Worm (Caenorhabditis elegans) whole organism, L3 larva: ENCODE data around the gene sod-1.

Experiments
- R02D3.7 ChIP-seq: fragments of 150-350 bp; optimal IDR thresholded peaks from 2 replicates; lab custom pipeline; 2014; ENCODE audit warnings: missing biosample characterization, missing genetic modification characterization
- ZK546.5 ChIP-seq: sonication (generic microtip); optimal IDR thresholded peaks from 2 replicates; lab custom pipeline; 2017; ENCODE audit warnings: missing biosample characterization, missing genetic modification characterization
- aly-2 ChIP-seq: fragments of 150-350 bp; optimal IDR thresholded peaks from 2 replicates; lab custom pipeline; 2014; ENCODE audit warnings: missing biosample characterization, missing genetic modification characterization
- ama-1 ChIP-seq: fragments of 150-350 bp; optimal IDR thresholded peaks from 2 replicates; lab custom pipeline; 2018
- ceh-16 ChIP-seq: sonication (generic microtip); optimal IDR thresholded peaks from 2 replicates; lab custom pipeline; 2017; ENCODE audit warnings: missing biosample characterization, missing genetic modification characterization
- ceh-28 ChIP-seq: fragments of 150-350 bp; optimal IDR thresholded peaks from 2 replicates; lab custom pipeline; 2014; ENCODE audit warnings: missing biosample characterization, missing genetic modification reagents, missing genetic modification characterization
- ceh-9 ChIP-seq: sonication (generic microtip); optimal IDR thresholded peaks from 2 replicates; lab custom pipeline; 2018; ENCODE audit warnings: missing biosample characterization, missing genetic modification characterization
- egl-27 ChIP-seq: sonication (generic microtip); optimal IDR thresholded peaks from 4 replicates; lab custom pipeline; 2017; ENCODE audit warnings: missing biosample characterization, missing genetic modification reagents, missing genetic modification characterization
- egl-5 ChIP-seq: fragments of 150-350 bp; optimal IDR thresholded peaks from 2 replicates; lab custom pipeline; 2017; ENCODE audit warnings: missing biosample characterization, missing genetic modification reagents, missing genetic modification characterization, inconsistent platforms
- elt-1 ChIP-seq: fragments of 150-350 bp; optimal IDR thresholded peaks from 2 replicates; lab custom pipeline; 2014; ENCODE audit warnings: missing biosample characterization, missing genetic modification characterization
- elt-2 ChIP-seq: sonication (generic microtip); optimal IDR thresholded peaks from 2 replicates; lab custom pipeline; 2016; ENCODE audit warnings: missing genetic modification reagents, mild to moderate bottlenecking, missing genetic modification characterization, missing compliant biosample characterization
- eor-1 ChIP-seq, 2 experiments: fragments of 150-350 bp; optimal IDR thresholded peaks; 2 replicates each; lab custom pipeline; 2014 to 2018; ENCODE audit warnings: missing biosample characterization in 2 of 2, missing genetic modification characterization in 2 of 2
- fkh-10 ChIP-seq: sonication (generic microtip); optimal IDR thresholded peaks from 2 replicates; lab custom pipeline; 2017; ENCODE audit warnings: missing biosample characterization, missing genetic modification reagents, missing genetic modification characterization
- fkh-2 ChIP-seq: fragments of 150-350 bp; optimal IDR thresholded peaks from 2 replicates; lab custom pipeline; 2014; ENCODE audit warnings: missing biosample characterization, missing genetic modification reagents, missing genetic modification characterization
- hmg-11 ChIP-seq: sonication (generic microtip); optimal IDR thresholded peaks from 2 replicates; lab custom pipeline; 2016; ENCODE audit warnings: missing genetic modification characterization, missing compliant biosample characterization
- jun-1 ChIP-seq: fragments of 150-350 bp; optimal IDR thresholded peaks from 2 replicates; lab custom pipeline; 2014; ENCODE audit warnings: missing biosample characterization, missing genetic modification reagents, missing genetic modification characterization
- lin-15B ChIP-seq: fragments of 150-350 bp; optimal IDR thresholded peaks from 2 replicates; lab custom pipeline; 2014; ENCODE audit warnings: missing biosample characterization, missing genetic modification characterization
- lin-39 ChIP-seq: fragments of 150-350 bp; optimal IDR thresholded peaks from 2 replicates; lab custom pipeline; 2018; ENCODE audit warnings: missing biosample characterization, missing genetic modification reagents, missing genetic modification characterization
- lsy-12 ChIP-seq: sonication (generic microtip); optimal IDR thresholded peaks from 2 replicates; lab custom pipeline; 2016; ENCODE audit warnings: mild to moderate bottlenecking, missing genetic modification characterization, missing compliant biosample characterization
- mdl-1 ChIP-seq: fragments of 150-350 bp; optimal IDR thresholded peaks from 2 replicates; lab custom pipeline; 2014; ENCODE audit warnings: missing biosample characterization, missing genetic modification characterization
- mml-1 ChIP-seq: fragments of 150-350 bp; sonication (generic microtip); optimal IDR thresholded peaks from 3 replicates; lab custom pipeline; 2014; ENCODE audit warnings: missing biosample characterization, missing genetic modification characterization
- nfya-1 ChIP-seq: sonication (generic microtip); optimal IDR thresholded peaks from 2 replicates; lab custom pipeline; 2017; ENCODE audit warnings: missing genetic modification characterization, mild to moderate bottlenecking, missing compliant biosample characterization, antibody characterized with exemption, moderate library complexity; ENCODE audit not compliant: insufficient read depth
- nhr-237 ChIP-seq: fragments of 150-350 bp; optimal IDR thresholded peaks from 2 replicates; lab custom pipeline; 2014; ENCODE audit warnings: missing biosample characterization, missing genetic modification characterization
- nhr-25 ChIP-seq: sonication (generic microtip); optimal IDR thresholded peaks from 2 replicates; lab custom pipeline; 2017; ENCODE audit warnings: missing biosample characterization, missing genetic modification characterization
- nhr-28 ChIP-seq: fragments of 150-350 bp; optimal IDR thresholded peaks from 2 replicates; lab custom pipeline; 2014; ENCODE audit warnings: missing biosample characterization, missing genetic modification characterization
- nhr-43 ChIP-seq: sonication (generic microtip); optimal IDR thresholded peaks from 2 replicates; lab custom pipeline; 2016; ENCODE audit warnings: mild to moderate bottlenecking, missing genetic modification characterization, missing compliant biosample characterization; ENCODE audit not compliant: poor library complexity, severe bottlenecking
- nhr-67 ChIP-seq: fragments of 150-350 bp; optimal IDR thresholded peaks from 2 replicates; lab custom pipeline; 2014; ENCODE audit warnings: missing biosample characterization, missing genetic modification characterization
- nhr-76 ChIP-seq: fragments of 150-350 bp; sonication (generic microtip); optimal IDR thresholded peaks from 5 replicates; lab custom pipeline; 2014; ENCODE audit warnings: missing biosample characterization, missing genetic modification characterization
- pha-4 ChIP-seq: fragments of 150-350 bp; optimal IDR thresholded peaks from 2 replicates; lab custom pipeline; 2014; ENCODE audit warnings: missing biosample characterization, missing genetic modification reagents, missing genetic modification characterization
- pqm-1 ChIP-seq: fragments of 150-350 bp; optimal IDR thresholded peaks from 2 replicates; lab custom pipeline; 2017; ENCODE audit warnings: missing biosample characterization, missing genetic modification characterization, inconsistent platforms
- sea-2 ChIP-seq: fragments of 150-350 bp; sonication (generic microtip); optimal IDR thresholded peaks from 4 replicates; lab custom pipeline; 2014; ENCODE audit warnings: missing biosample characterization, missing genetic modification reagents, missing genetic modification characterization
- skn-1 ChIP-seq: fragments of 150-350 bp; optimal IDR thresholded peaks from 2 replicates; lab custom pipeline; 2014; ENCODE audit warnings: missing biosample characterization, missing genetic modification characterization
- snpc-4 ChIP-seq: fragments of 150-350 bp; optimal IDR thresholded peaks from 2 replicates; lab custom pipeline; 2014; ENCODE audit warnings: missing biosample characterization, missing genetic modification characterization
- tbx-2 ChIP-seq: sonication (generic microtip); optimal IDR thresholded peaks from 2 replicates; lab custom pipeline; 2016; ENCODE audit warnings: mild to moderate bottlenecking, missing genetic modification characterization, missing compliant biosample characterization
- unc-39 ChIP-seq: sonication (generic microtip); optimal IDR thresholded peaks from 4 replicates; lab custom pipeline; 2017; ENCODE audit warnings: missing biosample characterization, missing genetic modification characterization
- unc-62 ChIP-seq: fragments of 150-350 bp; sonication (generic microtip); optimal IDR thresholded peaks from 4 replicates; lab custom pipeline; 2014; ENCODE audit warnings: missing biosample characterization, missing genetic modification reagents, missing genetic modification characterization
- ztf-11 ChIP-seq: fragments of 150-350 bp; optimal IDR thresholded peaks from 2 replicates; lab custom pipeline; 2014; ENCODE audit warnings: missing biosample characterization, missing genetic modification characterization

sod-1 gene

DNA sequence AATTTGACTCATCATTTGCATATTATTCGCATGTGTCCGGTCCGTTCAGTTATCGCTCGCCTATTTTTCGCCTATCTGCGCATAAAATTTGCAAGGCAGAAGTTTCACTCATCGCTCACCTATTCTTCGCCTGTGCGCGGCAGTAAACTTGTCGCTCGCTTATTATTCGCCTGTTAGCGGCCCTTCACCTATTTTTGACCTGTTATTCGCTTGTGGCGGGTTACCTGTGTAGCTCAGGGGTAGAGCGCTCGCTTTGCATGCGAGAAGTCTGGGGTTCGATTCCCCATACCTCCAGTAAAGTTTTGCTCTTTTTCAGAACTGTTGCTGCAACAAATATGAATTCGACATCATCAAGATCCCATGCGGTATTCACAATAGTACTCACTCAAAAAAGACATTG is 27.7 kb upstream of the sod-1 start:
- peak; percentile 24 for TF ChIP-seq elt-2
- TF ChIP-seq lsy-12 (tag; lab: Kevin White, UChicago): peak; percentile 13

DNA sequence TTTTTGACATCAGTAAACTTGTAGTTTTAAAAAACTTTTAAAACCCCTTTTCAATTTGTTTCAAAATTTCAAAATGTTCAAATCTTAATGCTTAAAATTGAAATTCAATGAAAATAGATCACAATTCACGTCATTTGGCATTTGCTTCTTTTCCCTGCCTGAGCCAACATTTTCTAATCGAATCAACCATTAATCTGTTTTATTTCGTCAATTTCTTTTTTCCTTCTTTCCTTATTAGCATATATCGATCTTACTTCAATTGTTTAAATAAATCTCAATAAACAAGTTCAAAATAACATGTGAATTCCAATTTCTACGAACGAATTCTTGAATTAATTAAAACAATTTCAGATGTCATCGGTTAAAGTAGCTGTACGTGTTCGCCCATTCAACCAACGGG is 21.9 kb upstream of the sod-1 start:
- no peak for TF ChIP-seq unc-62 (GFP tag; lab: Kevin White, UChicago)
- no peak for TF ChIP-seq mdl-1
- no peak for TF ChIP-seq unc-39 (tag; lab: Kevin White, UChicago)
- no peak for TF ChIP-seq tbx-2 (tag; lab: Kevin White, UChicago)
- no peak for TF ChIP-seq ceh-16 (tag; lab: Kevin White, UChicago)
- TF ChIP-seq nhr-237 (tag; lab: Kevin White, UChicago): no peak
- no peak for TF ChIP-seq R02D3.7
- TF ChIP-seq mml-1 (tag; lab: Kevin White, UChicago): no peak
- no peak for TF ChIP-seq pha-4 (tag; lab: Kevin White, UChicago)
- no peak for TF ChIP-seq egl-27 (tag; lab: Kevin White, UChicago)
- no peak for TF ChIP-seq nhr-43
- no peak for TF ChIP-seq snpc-4 (tag; lab: Kevin White, UChicago)
- TF ChIP-seq ceh-28 (tag; lab: Kevin White, UChicago): no peak
- TF ChIP-seq nhr-67 (tag; lab: Kevin White, UChicago): no peak
- no peak for TF ChIP-seq ZK546.5 (tag; lab: Kevin White, UChicago)
- TF ChIP-seq lin-39 (tag; lab: Kevin White, UChicago): no peak
- no peak for TF ChIP-seq nhr-28 (tag; lab: Kevin White, UChicago)
- TF ChIP-seq lin-15B (tag; lab: Kevin White, UChicago): no peak
- TF ChIP-seq hmg-11 (tag; lab: Kevin White, UChicago): no peak

DNA sequence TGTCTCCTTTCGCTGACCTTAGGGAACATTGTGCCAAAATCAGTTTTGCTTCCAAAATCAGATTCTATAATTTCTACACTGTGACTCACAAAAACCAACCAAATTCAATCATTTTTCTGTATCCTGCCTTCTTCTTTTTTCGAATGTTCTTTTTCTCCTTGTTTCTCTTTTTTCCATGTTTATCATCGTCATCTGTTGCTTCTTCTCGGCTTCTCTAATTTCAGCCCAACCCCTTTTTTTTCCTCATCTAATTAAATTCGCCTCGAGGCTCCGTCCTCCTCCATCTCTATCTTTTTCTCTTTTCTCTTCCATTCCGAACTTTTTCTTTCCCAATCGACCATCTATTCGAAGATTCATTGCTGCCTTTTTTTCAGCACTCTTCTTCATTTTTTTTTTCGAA is 21.0 kb upstream of the sod-1 start, which contains the start of gene unc-104:
Gene unc-104 (plus strand): TSS at position 311 of the 400 bp plus-strand sequence.
- TF ChIP-seq fkh-10 (GFP tag; lab: Kevin White, UChicago) (peak; percentile 87), ztf-11 (tag; lab: Kevin White, UChicago) (no peak), nfya-1 (tag; lab: Kevin White, UChicago) (peak; percentile 44)

DNA sequence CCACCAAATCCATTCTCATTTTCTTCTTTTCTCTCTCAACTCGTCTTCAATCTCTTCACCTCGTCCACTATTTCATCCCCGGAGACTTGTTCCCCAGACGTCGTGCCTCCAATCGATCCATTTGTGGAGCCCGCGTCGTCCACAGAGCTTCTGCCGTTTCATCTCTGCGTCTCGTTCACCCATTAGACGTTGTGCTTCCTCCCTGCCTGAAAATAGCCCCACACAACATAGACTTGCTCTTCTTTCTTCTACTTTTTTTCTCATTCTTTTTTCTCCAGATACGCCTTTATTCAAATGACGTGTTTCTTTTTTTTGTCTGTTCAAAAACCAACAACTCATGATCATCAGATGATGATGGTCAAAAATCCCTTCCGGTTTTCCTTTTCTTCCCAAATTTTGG is 19.3 kb upstream of the sod-1 start:
- peak; percentile 15 for TF ChIP-seq lsy-12 (tag; lab: Kevin White, UChicago)
- TF ChIP-seq nfya-1 (tag; lab: Kevin White, UChicago): peak; percentile 88
- peak; percentile 18 for TF ChIP-seq ceh-28 (tag; lab: Kevin White, UChicago)
- peak; percentile 1 for TF ChIP-seq lin-15B (tag; lab: Kevin White, UChicago)
- no peak for TF ChIP-seq nhr-76 (tag; lab: Kevin White, UChicago)
- no peak for TF ChIP-seq fkh-2 (tag; lab: Kevin White, UChicago)
- peak; percentile 94 for TF ChIP-seq fkh-10 (GFP tag; lab: Kevin White, UChicago)
- peak; percentile 12 for TF ChIP-seq unc-62 (GFP tag; lab: Kevin White, UChicago)
- peak; percentile 36 for TF ChIP-seq egl-5 (tag; lab: Kevin White, UChicago)
- peak; percentile 60 for TF ChIP-seq lin-39 (tag; lab: Kevin White, UChicago)
- TF ChIP-seq elt-2: no peak
- peak; percentile 11 for TF ChIP-seq hmg-11 (tag; lab: Kevin White, UChicago)

DNA sequence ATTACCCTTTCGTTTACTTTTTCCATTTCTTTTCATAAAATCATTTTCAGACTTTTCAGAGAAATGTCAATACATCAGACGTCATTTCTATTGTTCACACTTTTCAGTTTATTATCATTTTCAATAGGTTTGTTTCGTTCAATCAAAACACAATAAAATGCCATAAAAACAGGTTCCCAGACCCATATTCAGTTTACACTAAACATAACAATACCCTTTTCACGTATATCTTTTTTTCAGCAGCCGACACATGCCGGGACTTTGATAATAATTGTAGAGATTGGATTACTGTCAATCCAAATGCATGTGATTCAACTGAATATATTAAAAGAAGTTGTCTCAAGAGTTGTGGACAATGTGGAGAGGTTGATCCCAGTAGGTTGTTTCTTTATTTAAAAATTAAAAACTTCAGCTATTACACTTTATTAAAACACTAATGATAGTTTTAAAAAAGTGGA is 16.2 kb upstream of the sod-1 start, which contains the start of gene C15F1.1:
Gene C15F1.1 (plus strand): TSS at position 51 of the 458 bp plus-strand sequence.
- peak; percentile 77 for TF ChIP-seq snpc-4 (tag; lab: Kevin White, UChicago)
- no peak for TF ChIP-seq ztf-11 (tag; lab: Kevin White, UChicago)

DNA sequence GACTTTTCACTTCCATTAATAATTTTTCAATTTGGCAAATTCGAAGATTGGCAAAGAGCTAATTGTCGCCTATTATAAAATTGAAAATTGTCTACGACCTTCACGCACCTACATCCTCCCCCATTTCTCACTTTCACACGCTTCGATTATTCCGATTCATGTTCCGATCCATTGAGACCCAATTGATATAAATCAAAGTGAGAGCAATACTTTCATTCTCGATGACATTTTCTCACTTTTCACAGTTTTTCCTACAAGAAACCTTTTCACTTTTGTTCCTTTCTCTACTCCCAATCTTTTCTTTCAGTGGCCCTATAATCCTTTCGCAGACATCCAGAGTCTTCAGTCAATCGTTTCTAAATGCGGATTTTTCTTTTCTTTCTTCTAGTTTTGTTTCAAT is 6.0 kb upstream of the sod-1 start, which contains the start of gene C15F1.2:
Gene C15F1.2 (plus strand): TSS at position 308 of the 400 bp plus-strand sequence.
- TF ChIP-seq mml-1 (tag; lab: Kevin White, UChicago) (no peak), ama-1 (lab: Kevin White, UChicago) (no peak), nhr-25 (tag; lab: Kevin White, UChicago) (no peak), lin-15B (tag; lab: Kevin White, UChicago) (no peak), eor-1 (tag; optimal IDR thresholded peaks at IDR 0.05; lab: Kevin White, UChicago) (no peak), nhr-28 (tag; lab: Kevin White, UChicago) (no peak), snpc-4 (tag; lab: Kevin White, UChicago) (no peak), sea-2 (GFP tag; lab: Kevin White, UChicago) (no peak), elt-1 (tag; lab: Kevin White, UChicago) (no peak), ceh-9 (no peak), unc-39 (tag; lab: Kevin White, UChicago) (no peak), skn-1 (no peak), jun-1 (no peak), tbx-2 (tag; lab: Kevin White, UChicago) (no peak), pqm-1 (no peak), egl-27 (tag; lab: Kevin White, UChicago) (no peak), aly-2 (tag; lab: Kevin White, UChicago) (no peak)
